Worm (Caenorhabditis elegans) whole organism, L2 larva: ENCODE data around the gene hrpf-2.

Experiments
- C34F6.9 ChIP-seq: fragments of 150-350 bp; optimal IDR thresholded peaks from 2 replicates; lab custom pipeline; 2014; ENCODE audit warnings: missing biosample characterization, missing genetic modification characterization
- F13H6.1 ChIP-seq: sonication (generic microtip); optimal IDR thresholded peaks from 2 replicates; lab custom pipeline; 2016; ENCODE audit warnings: missing genetic modification characterization, missing compliant biosample characterization
- R02D3.7 ChIP-seq: fragments of 150-350 bp; optimal IDR thresholded peaks from 2 replicates; lab custom pipeline; 2014; ENCODE audit warnings: missing biosample characterization, missing genetic modification characterization
- Y55F3AM.14 ChIP-seq: fragments of 200-800 bp; sonication (Bioruptor generic); optimal IDR thresholded peaks from 2 replicates; lab custom pipeline; 2018; ENCODE audit warnings: mild to moderate bottlenecking, missing genetic modification characterization, missing compliant biosample characterization
- ZK546.5 ChIP-seq: sonication (generic microtip); optimal IDR thresholded peaks from 2 replicates; lab custom pipeline; 2017; ENCODE audit warnings: missing biosample characterization, missing genetic modification characterization
- alr-1 ChIP-seq: fragments of 150-350 bp; optimal IDR thresholded peaks from 2 replicates; lab custom pipeline; 2014; ENCODE audit warnings: missing biosample characterization, missing genetic modification characterization
- aly-2 ChIP-seq: fragments of 150-350 bp; optimal IDR thresholded peaks from 2 replicates; lab custom pipeline; 2014; ENCODE audit warnings: missing biosample characterization, missing genetic modification characterization
- ama-1 ChIP-seq: fragments of 150-350 bp; optimal IDR thresholded peaks from 2 replicates; lab custom pipeline; 2018; ENCODE audit warnings: inconsistent platforms
- blmp-1 ChIP-seq: sonication (generic microtip); optimal IDR thresholded peaks from 2 replicates; lab custom pipeline; 2017; ENCODE audit warnings: missing genetic modification characterization, mild to moderate bottlenecking, missing compliant biosample characterization, antibody characterized with exemption, moderate library complexity; ENCODE audit not compliant: insufficient read depth
- ceh-82 ChIP-seq: fragments of 150-350 bp; optimal IDR thresholded peaks from 2 replicates; lab custom pipeline; 2014; ENCODE audit warnings: missing biosample characterization, missing genetic modification characterization
- crh-2 ChIP-seq: sonication (generic microtip); optimal IDR thresholded peaks from 2 replicates; lab custom pipeline; 2017; ENCODE audit warnings: missing biosample characterization, missing genetic modification characterization
- egl-27 ChIP-seq: sonication (generic microtip); optimal IDR thresholded peaks from 3 replicates; lab custom pipeline; 2017; ENCODE audit warnings: missing biosample characterization, missing genetic modification reagents, missing genetic modification characterization
- elt-1 ChIP-seq: fragments of 150-350 bp; optimal IDR thresholded peaks from 2 replicates; lab custom pipeline; 2014; ENCODE audit warnings: missing biosample characterization, missing genetic modification characterization
- elt-3 ChIP-seq: sonication (generic microtip); optimal IDR thresholded peaks from 2 replicates; lab custom pipeline; 2017; ENCODE audit warnings: missing biosample characterization, missing genetic modification characterization
- gmeb-1 ChIP-seq: fragments of 150-350 bp; optimal IDR thresholded peaks from 2 replicates; lab custom pipeline; 2014; ENCODE audit warnings: missing biosample characterization, missing genetic modification characterization
- lin-11 ChIP-seq: fragments of 150-350 bp; sonication (generic microtip); optimal IDR thresholded peaks from 2 replicates; lab custom pipeline; 2014; ENCODE audit warnings: missing biosample characterization, missing genetic modification characterization, inconsistent platforms, mixed read lengths
- lin-13 ChIP-seq: fragments of 150-350 bp; optimal IDR thresholded peaks from 2 replicates; lab custom pipeline; 2014; ENCODE audit warnings: missing biosample characterization, missing genetic modification reagents, missing genetic modification characterization
- lin-39 ChIP-seq: fragments of 150-350 bp; optimal IDR thresholded peaks from 2 replicates; lab custom pipeline; 2014; ENCODE audit warnings: missing biosample characterization, missing genetic modification reagents, missing genetic modification characterization
- lsy-2 ChIP-seq, 2 experiments: fragments of 150-350 bp in 1 of 2; sonication (generic microtip) in 1 of 2; optimal IDR thresholded peaks; 2 replicates each; lab custom pipeline; 2014 to 2017; ENCODE audit warnings: missing biosample characterization in 2 of 2, missing genetic modification characterization in 2 of 2
- mab-5 ChIP-seq: fragments of 150-350 bp; optimal IDR thresholded peaks from 2 replicates; lab custom pipeline; 2014; ENCODE audit warnings: missing biosample characterization, missing genetic modification characterization
- mdl-1 ChIP-seq, 2 experiments: fragments of 150-350 bp in 1 of 2; sonication (generic microtip) in 1 of 2; optimal IDR thresholded peaks; 2 replicates each; lab custom pipeline; 2017; ENCODE audit warnings: missing biosample characterization in 2 of 2, missing genetic modification characterization in 2 of 2
- nhr-10 ChIP-seq: sonication (generic microtip); optimal IDR thresholded peaks from 2 replicates; lab custom pipeline; 2017; ENCODE audit warnings: missing biosample characterization, missing genetic modification characterization
- nhr-12 ChIP-seq: fragments of 150-350 bp; optimal IDR thresholded peaks from 2 replicates; lab custom pipeline; 2014; ENCODE audit warnings: missing biosample characterization, missing genetic modification characterization
- nhr-129 ChIP-seq: fragments of 150-350 bp; optimal IDR thresholded peaks from 2 replicates; lab custom pipeline; 2014; ENCODE audit warnings: missing biosample characterization, missing genetic modification characterization
- nhr-21 ChIP-seq: fragments of 150-350 bp; optimal IDR thresholded peaks from 2 replicates; lab custom pipeline; 2014; ENCODE audit warnings: missing biosample characterization, missing genetic modification characterization
- nhr-23 ChIP-seq: fragments of 150-350 bp; optimal IDR thresholded peaks from 2 replicates; lab custom pipeline; 2014; ENCODE audit warnings: missing biosample characterization, missing genetic modification reagents, missing genetic modification characterization
- nhr-237 ChIP-seq: fragments of 150-350 bp; optimal IDR thresholded peaks from 2 replicates; lab custom pipeline; 2014; ENCODE audit warnings: missing biosample characterization, missing genetic modification characterization
- nhr-25 ChIP-seq: fragments of 150-350 bp; sonication (generic microtip); optimal IDR thresholded peaks from 3 replicates; lab custom pipeline; 2014; ENCODE audit warnings: missing biosample characterization, missing genetic modification characterization
- nhr-6 ChIP-seq: fragments of 150-350 bp; optimal IDR thresholded peaks from 2 replicates; lab custom pipeline; 2014; ENCODE audit warnings: missing biosample characterization, missing genetic modification characterization
- nhr-77 ChIP-seq: fragments of 150-350 bp; optimal IDR thresholded peaks from 2 replicates; lab custom pipeline; 2014; ENCODE audit warnings: missing biosample characterization, missing genetic modification characterization
- peb-1 ChIP-seq: fragments of 150-350 bp; optimal IDR thresholded peaks from 2 replicates; lab custom pipeline; 2014; ENCODE audit warnings: missing biosample characterization, missing genetic modification characterization
- skn-1 ChIP-seq: sonication (generic microtip); optimal IDR thresholded peaks from 2 replicates; lab custom pipeline; 2017; ENCODE audit warnings: missing biosample characterization, missing genetic modification characterization
- sma-3 ChIP-seq: sonication (generic microtip); optimal IDR thresholded peaks from 2 replicates; lab custom pipeline; 2016; ENCODE audit warnings: missing genetic modification reagents, missing genetic modification characterization, missing compliant biosample characterization
- sma-9 ChIP-seq, 2 experiments: fragments of 150-350 bp in 1 of 2; sonication (generic microtip) in 1 of 2; optimal IDR thresholded peaks; 2 replicates each; lab custom pipeline; 2014 to 2016; ENCODE audit warnings: missing genetic modification characterization in 2 of 2, mild to moderate bottlenecking in 1 of 2, missing biosample characterization in 1 of 2, missing compliant biosample characterization in 1 of 2, missing genetic modification reagents in 1 of 2, moderate library complexity in 1 of 2
- snpc-4 ChIP-seq: fragments of 150-350 bp; optimal IDR thresholded peaks from 2 replicates; lab custom pipeline; 2014; ENCODE audit warnings: missing biosample characterization, missing genetic modification characterization
- unc-39 ChIP-seq: fragments of 150-350 bp; optimal IDR thresholded peaks from 2 replicates; lab custom pipeline; 2014; ENCODE audit warnings: missing biosample characterization, missing genetic modification characterization
- unc-55 ChIP-seq: fragments of 150-350 bp; sonication (generic microtip); optimal IDR thresholded peaks from 3 replicates; lab custom pipeline; 2014; ENCODE audit warnings: missing biosample characterization, missing genetic modification reagents, missing genetic modification characterization
- unc-62 ChIP-seq: fragments of 150-350 bp; optimal IDR thresholded peaks from 2 replicates; lab custom pipeline; 2014; ENCODE audit warnings: missing biosample characterization, missing genetic modification reagents, missing genetic modification characterization
- zag-1 ChIP-seq: fragments of 150-350 bp; optimal IDR thresholded peaks from 2 replicates; lab custom pipeline; 2014; ENCODE audit warnings: missing biosample characterization, missing genetic modification characterization
- ztf-1 ChIP-seq: fragments of 200-800 bp; sonication (Bioruptor generic); conservative IDR thresholded peaks from 2 replicates; pipeline ENCODE4 v1.3.6; 2022; ENCODE audit warnings: missing genetic modification characterization, missing compliant biosample characterization
- ztf-11 ChIP-seq: sonication (generic microtip); optimal IDR thresholded peaks from 2 replicates; lab custom pipeline; 2017; ENCODE audit warnings: missing biosample characterization, missing genetic modification characterization
- ztf-4 ChIP-seq: fragments of 150-350 bp; optimal IDR thresholded peaks from 2 replicates; lab custom pipeline; 2014; ENCODE audit warnings: missing biosample characterization, missing genetic modification characterization

Gene hrpf-2

DNA sequence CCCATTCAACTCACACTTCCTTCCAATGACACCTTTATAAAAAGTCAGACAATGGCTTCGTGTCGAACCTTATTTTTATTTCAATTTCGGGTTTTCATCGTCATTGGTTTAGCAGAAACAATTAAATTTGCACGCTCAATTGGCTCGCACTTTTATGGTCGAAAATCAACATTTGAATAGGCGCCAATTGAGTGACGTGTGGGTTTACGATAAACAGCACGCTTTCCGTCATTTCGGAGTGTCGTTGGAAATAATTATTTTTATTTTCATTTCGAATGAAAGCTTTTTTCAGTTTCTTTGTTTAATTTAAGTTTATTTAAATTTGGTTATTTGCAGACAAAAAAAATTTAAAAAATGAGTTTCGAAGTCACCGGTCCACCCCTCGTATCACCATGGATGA lies 38.8 kb upstream of the hrpf-2 start, which contains the start of gene exos-2 (continued):
- TF ChIP-seq unc-62 (GFP tag; lab: Kevin White, UChicago): no peak

DNA sequence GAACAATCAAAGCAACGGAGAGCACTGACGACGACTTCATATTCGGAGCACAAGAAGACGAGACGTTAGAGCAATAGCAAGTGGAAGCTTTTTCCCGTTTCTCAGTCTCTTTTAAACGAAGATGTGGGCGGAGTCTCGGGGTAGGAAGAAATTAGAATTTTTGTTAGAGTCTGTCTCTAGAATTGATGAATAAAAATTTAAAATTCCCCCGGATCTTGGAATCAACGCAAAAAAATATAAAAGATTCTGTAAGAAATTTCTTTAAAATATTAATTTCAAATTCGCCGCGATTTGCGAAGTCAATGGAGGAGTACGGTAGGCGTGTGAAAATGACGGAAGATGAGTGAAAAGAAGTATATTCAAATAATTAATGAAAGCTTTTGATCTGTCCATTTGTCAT lies 37.2 kb upstream of the hrpf-2 start, which contains the start of gene nlp-71:
Gene nlp-71 (minus strand): TSS at position 101 of the 400 bp plus-strand sequence.
- TF ChIP-seq nhr-21 (tag; lab: Kevin White, UChicago) (no peak), nhr-129 (tag; lab: Kevin White, UChicago) (no peak), lin-13 (GFP tag; lab: Kevin White, UChicago) (no peak), zag-1 (tag; lab: Kevin White, UChicago) (no peak), ztf-11 (tag; lab: Kevin White, UChicago) (no peak), ztf-1 (no peak), nhr-10 (tag; lab: Kevin White, UChicago) (no peak), ama-1 (no peak), skn-1 (no peak), ZK546.5 (tag; lab: Kevin White, UChicago) (no peak), gmeb-1 (tag; lab: Kevin White, UChicago) (no peak), aly-2 (no peak)
- TF ChIP-seq, all 48 proteins: peak for 0

DNA sequence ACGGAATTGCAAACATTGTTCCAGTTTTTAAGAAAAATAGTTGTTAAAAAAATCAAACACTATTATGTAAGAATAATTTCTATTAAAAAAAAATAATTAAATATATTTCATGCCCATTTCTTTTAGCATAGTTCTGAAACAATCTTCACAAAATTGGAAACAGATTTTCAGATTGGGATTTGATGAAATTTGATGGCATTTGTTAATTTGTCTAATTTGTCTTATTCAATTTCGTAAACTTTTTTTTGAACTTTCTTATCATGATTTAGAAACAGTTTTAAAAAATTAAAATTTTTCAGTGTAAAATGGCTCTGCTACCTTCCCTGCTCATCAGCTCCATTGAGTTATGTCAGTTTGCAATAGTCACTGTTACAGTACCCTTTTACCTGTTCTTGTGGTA lies 28.5 kb upstream of the hrpf-2 start, which contains the start of gene srv-13:
Gene srv-13 (plus strand): TSS at position 301 of the 400 bp plus-strand sequence.
- no peak for TF ChIP-seq nhr-77 (tag; lab: Kevin White, UChicago)
- no peak for TF ChIP-seq R02D3.7 (tag; lab: Kevin White, UChicago)
- no peak for TF ChIP-seq nhr-25 (tag; lab: Kevin White, UChicago)
- no peak for TF ChIP-seq F13H6.1 (tag; lab: Kevin White, UChicago)
- no peak for TF ChIP-seq nhr-237 (tag; lab: Kevin White, UChicago)
- TF ChIP-seq blmp-1 (tag; lab: Kevin White, UChicago): no peak
- TF ChIP-seq Y55F3AM.14 (GFP tag; lab: Kevin White, UChicago): no peak
- TF ChIP-seq sma-3 (GFP tag; lab: Kevin White, UChicago): no peak
- no peak for TF ChIP-seq zag-1 (tag; lab: Kevin White, UChicago)
- no peak for TF ChIP-seq snpc-4 (tag; lab: Kevin White, UChicago)
- TF ChIP-seq egl-27 (tag; lab: Kevin White, UChicago): no peak
- TF ChIP-seq skn-1: no peak
- TF ChIP-seq nhr-12 (tag; lab: Kevin White, UChicago): no peak

DNA sequence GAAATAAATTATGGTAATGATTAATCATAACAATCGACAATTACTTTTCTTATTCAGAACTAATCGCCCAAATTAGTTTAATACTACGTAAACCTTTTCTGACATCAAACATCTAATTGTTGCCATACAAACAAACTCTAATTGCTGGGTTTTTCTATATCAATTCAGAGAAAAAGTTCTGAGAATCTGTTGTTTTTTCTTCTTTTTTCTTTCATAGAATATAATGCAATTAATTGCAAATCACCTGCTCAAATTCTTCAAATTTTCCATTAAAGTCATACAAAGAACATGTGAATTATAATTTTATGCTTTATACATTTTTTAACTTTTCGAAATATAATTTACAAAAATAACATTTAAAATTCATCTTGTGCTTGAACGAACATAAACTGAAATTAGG lies 27.1 kb upstream of the hrpf-2 start:
- no peak for TF ChIP-seq lin-13 (GFP tag; lab: Kevin White, UChicago)
- TF ChIP-seq lin-39: no peak
- TF ChIP-seq Y55F3AM.14 (GFP tag; lab: Kevin White, UChicago): no peak
- no peak for TF ChIP-seq nhr-129 (tag; lab: Kevin White, UChicago)
- no peak for TF ChIP-seq elt-1
- TF ChIP-seq ztf-1: no peak
- no peak for TF ChIP-seq lsy-2 (tag; optimal IDR thresholded peaks at IDR 0.05; lab: Kevin White, UChicago)
- TF ChIP-seq nhr-237 (tag; lab: Kevin White, UChicago): no peak
- no peak for TF ChIP-seq F13H6.1 (tag; lab: Kevin White, UChicago)
- TF ChIP-seq egl-27 (tag; lab: Kevin White, UChicago): no peak
- TF ChIP-seq nhr-6 (tag; lab: Kevin White, UChicago): no peak
- no peak for TF ChIP-seq unc-39 (tag; lab: Kevin White, UChicago)
- TF ChIP-seq lin-11: no peak
- TF ChIP-seq C34F6.9: no peak
- TF ChIP-seq nhr-25 (tag; lab: Kevin White, UChicago): no peak
- TF ChIP-seq ceh-82: no peak
- TF ChIP-seq nhr-23: no peak
- no peak for TF ChIP-seq mdl-1 (tag; optimal IDR thresholded peaks at IDR 0.05; lab: Kevin White, UChicago)
- TF ChIP-seq alr-1 (tag; lab: Kevin White, UChicago): no peak
- no peak for TF ChIP-seq ztf-11 (tag; lab: Kevin White, UChicago)

DNA sequence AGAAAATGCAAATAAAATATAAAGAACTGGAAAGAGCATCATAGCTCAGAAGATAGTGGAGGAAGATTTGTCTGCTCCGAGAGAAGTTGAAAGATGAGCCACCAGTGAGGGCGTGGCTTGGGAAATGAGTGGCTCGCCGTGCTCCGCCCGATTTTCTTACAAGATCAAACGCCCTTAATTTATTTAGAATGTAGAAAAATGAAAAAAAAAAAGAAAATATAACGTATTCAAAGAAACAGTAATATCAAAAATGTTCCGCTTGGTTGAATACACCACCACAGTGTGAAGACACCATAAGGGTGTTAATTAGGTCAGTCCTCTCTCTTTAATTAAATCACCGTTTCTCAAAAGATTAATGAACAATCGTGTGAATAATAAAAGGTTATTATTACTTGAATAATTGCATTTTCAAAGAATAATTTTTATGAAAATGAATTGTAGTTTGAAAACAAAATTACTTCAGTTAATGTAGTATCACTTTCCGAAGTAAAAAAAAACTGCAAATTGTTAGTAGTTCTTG lies 26.1 kb upstream of the hrpf-2 start, which contains the start of gene sfrp-1:
Gene sfrp-1 (minus strand): TSS at position 51 of the 520 bp plus-strand sequence.
- TF ChIP-seq ztf-1 (no peak), Y55F3AM.14 (GFP tag; lab: Kevin White, UChicago) (no peak), sma-9 (GFP tag; optimal IDR thresholded peaks at IDR 0.05; lab: Kevin White, UChicago) (no peak), sma-9 (tag; optimal IDR thresholded peaks at IDR 0.05; lab: Kevin White, UChicago) (no peak), unc-39 (tag; lab: Kevin White, UChicago) (no peak), nhr-129 (tag; lab: Kevin White, UChicago) (no peak), alr-1 (tag; lab: Kevin White, UChicago) (no peak), elt-1 (no peak), crh-2 (no peak), unc-55 (GFP tag; lab: Kevin White, UChicago) (no peak), mab-5 (no peak), peb-1 (tag; lab: Kevin White, UChicago) (no peak), C34F6.9 (no peak), ztf-4 (no peak), elt-3 (tag; lab: Kevin White, UChicago) (no peak), lin-13 (GFP tag; lab: Kevin White, UChicago) (no peak), nhr-21 (tag; lab: Kevin White, UChicago) (no peak), nhr-6 (tag; lab: Kevin White, UChicago) (no peak)
